Fruit fly (Drosophila melanogaster): Measurements from ENCODE around the gene CG1582.

The CG1582 gene

dm6 chrX:10877087-10877935, 21.8 kb downstream of the CG1582 start, which contains the start of gene CG1637:
Gene CG1637, minus strand, starts transcription at chrX:10877893.
- TF ChIP-seq psq (optimal IDR thresholded peaks at IDR 0.05) (no peak), Sin3A (optimal IDR thresholded peaks at IDR 0.05) (no peak), ttk (optimal IDR thresholded peaks at IDR 0.05) (no peak), h (optimal IDR thresholded peaks at IDR 0.05) (no peak)

- TF ChIP-seq psq (optimal IDR thresholded peaks at IDR 0.05): no peak
- TF ChIP-seq ttk (optimal IDR thresholded peaks at IDR 0.05): no peak
These were observed 22.7 kb downstream of the CG1582 start for dm6 chrX:10876451-10876850.

dm6 chrX:10869045-10869444, 30.1 kb downstream of the CG1582 start, which contains the start of gene CG2157:
Gene CG2157, plus strand, starts transcription at chrX:10869284.
- TF ChIP-seq ttk (optimal IDR thresholded peaks at IDR 0.05) (no peak), Myc (optimal IDR thresholded peaks at IDR 0.05) (no peak), h (optimal IDR thresholded peaks at IDR 0.05) (no peak), Sin3A (optimal IDR thresholded peaks at IDR 0.05) (no peak), psq (optimal IDR thresholded peaks at IDR 0.05) (no peak), insv (optimal IDR thresholded peaks at IDR 0.05) (no peak)

- TF ChIP-seq psq (optimal IDR thresholded peaks at IDR 0.05): no peak
- TF ChIP-seq h (optimal IDR thresholded peaks at IDR 0.05): no peak
- TF ChIP-seq ttk (optimal IDR thresholded peaks at IDR 0.05): no peak
- TF ChIP-seq insv (optimal IDR thresholded peaks at IDR 0.05): no peak
- TF ChIP-seq Myc (optimal IDR thresholded peaks at IDR 0.05): no peak
- no peak for TF ChIP-seq Sin3A (optimal IDR thresholded peaks at IDR 0.05)
These were observed 31.4 kb downstream of the CG1582 start for dm6 chrX:10867692-10868091.

dm6 chrX:10865580-10866331, 33.3 kb downstream of the CG1582 start:
- no peak for TF ChIP-seq Myc (optimal IDR thresholded peaks at IDR 0.05)
- TF ChIP-seq Sin3A (optimal IDR thresholded peaks at IDR 0.05): no peak
- TF ChIP-seq insv (optimal IDR thresholded peaks at IDR 0.05): no peak
- TF ChIP-seq psq (optimal IDR thresholded peaks at IDR 0.05): no peak
- no peak for TF ChIP-seq h (optimal IDR thresholded peaks at IDR 0.05)
- TF ChIP-seq ttk (optimal IDR thresholded peaks at IDR 0.05): no peak

- TF ChIP-seq h (optimal IDR thresholded peaks at IDR 0.05): no peak
- no peak for TF ChIP-seq insv (optimal IDR thresholded peaks at IDR 0.05)
- TF ChIP-seq Sin3A (optimal IDR thresholded peaks at IDR 0.05): no peak
- TF ChIP-seq psq (optimal IDR thresholded peaks at IDR 0.05): no peak
- no peak for TF ChIP-seq Myc (optimal IDR thresholded peaks at IDR 0.05)
- TF ChIP-seq ttk (optimal IDR thresholded peaks at IDR 0.05): no peak
These were observed 41.2 kb downstream of the CG1582 start for dm6 chrX:10857853-10858252.

- TF ChIP-seq psq (optimal IDR thresholded peaks at IDR 0.05) (no peak), ttk (optimal IDR thresholded peaks at IDR 0.05) (no peak), Myc (optimal IDR thresholded peaks at IDR 0.05) (no peak), insv (optimal IDR thresholded peaks at IDR 0.05) (no peak), Sin3A (optimal IDR thresholded peaks at IDR 0.05) (no peak), h (optimal IDR thresholded peaks at IDR 0.05) (no peak)
These were observed 41.7 kb downstream of the CG1582 start, which contains the start of the genes sofe and CG2186 for dm6 chrX:10857376-10857775. Gene sofe, minus strand, starts transcription at chrX:10857413. Gene CG2186, plus strand, starts transcription at chrX:10857655.

dm6 chrX:10854686-10855085, 44.4 kb downstream of the CG1582 start, which contains the start of gene feo:
Gene feo, minus strand, starts transcription at chrX:10854869.
- no peak for TF ChIP-seq h (optimal IDR thresholded peaks at IDR 0.05)
- TF ChIP-seq insv (optimal IDR thresholded peaks at IDR 0.05): no peak
- no peak for TF ChIP-seq psq (optimal IDR thresholded peaks at IDR 0.05)
- TF ChIP-seq Myc (optimal IDR thresholded peaks at IDR 0.05): no peak
- TF ChIP-seq ttk (optimal IDR thresholded peaks at IDR 0.05): no peak
- no peak for TF ChIP-seq Sin3A (optimal IDR thresholded peaks at IDR 0.05)

- TF ChIP-seq insv (optimal IDR thresholded peaks at IDR 0.05): no peak
These were observed 50.5 kb downstream of the CG1582 start, which contains the start of gene CG2202 for dm6 chrX:10848565-10848964. Gene CG2202, plus strand, starts transcription at chrX:10848757.

dm6 chrX:10847447-10847846, 51.7 kb downstream of the CG1582 start:
- TF ChIP-seq psq (optimal IDR thresholded peaks at IDR 0.05) (no peak), ttk (optimal IDR thresholded peaks at IDR 0.05) (no peak), Sin3A (optimal IDR thresholded peaks at IDR 0.05) (no peak), Myc (optimal IDR thresholded peaks at IDR 0.05) (no peak), insv (optimal IDR thresholded peaks at IDR 0.05) (no peak), h (optimal IDR thresholded peaks at IDR 0.05) (no peak)

dm6 chrX:10847436-10847446, 51.9 kb downstream of the CG1582 start, which contains the start of gene Pgls:
Gene Pgls, plus strand, starts transcription at chrX:10847438.
- no peak for TF ChIP-seq Myc (optimal IDR thresholded peaks at IDR 0.05)
- TF ChIP-seq psq (optimal IDR thresholded peaks at IDR 0.05): no peak
- no peak for TF ChIP-seq h (optimal IDR thresholded peaks at IDR 0.05)
- no peak for TF ChIP-seq ttk (optimal IDR thresholded peaks at IDR 0.05)
- no peak for TF ChIP-seq insv (optimal IDR thresholded peaks at IDR 0.05)
- TF ChIP-seq Sin3A (optimal IDR thresholded peaks at IDR 0.05): no peak

- TF ChIP-seq Myc (optimal IDR thresholded peaks at IDR 0.05) (no peak), Sin3A (optimal IDR thresholded peaks at IDR 0.05) (no peak), h (optimal IDR thresholded peaks at IDR 0.05) (no peak), ttk (optimal IDR thresholded peaks at IDR 0.05) (no peak), insv (optimal IDR thresholded peaks at IDR 0.05) (no peak), psq (optimal IDR thresholded peaks at IDR 0.05) (no peak)
These were observed 52.1 kb downstream of the CG1582 start, which contains the start of gene sbr for dm6 chrX:10846972-10847435. Gene sbr, minus strand, starts transcription at chrX:10847092.

- TF ChIP-seq h (optimal IDR thresholded peaks at IDR 0.05) (no peak), Myc (optimal IDR thresholded peaks at IDR 0.05) (no peak), psq (optimal IDR thresholded peaks at IDR 0.05) (no peak), insv (optimal IDR thresholded peaks at IDR 0.05) (no peak), ttk (optimal IDR thresholded peaks at IDR 0.05) (no peak), Sin3A (optimal IDR thresholded peaks at IDR 0.05) (no peak)
These were observed 53.8 kb downstream of the CG1582 start for dm6 chrX:10845256-10845655.
